Fruit fly (Drosophila melanogaster): ENCODE results near the gene CAH5.

The CAH5 gene

DNA sequence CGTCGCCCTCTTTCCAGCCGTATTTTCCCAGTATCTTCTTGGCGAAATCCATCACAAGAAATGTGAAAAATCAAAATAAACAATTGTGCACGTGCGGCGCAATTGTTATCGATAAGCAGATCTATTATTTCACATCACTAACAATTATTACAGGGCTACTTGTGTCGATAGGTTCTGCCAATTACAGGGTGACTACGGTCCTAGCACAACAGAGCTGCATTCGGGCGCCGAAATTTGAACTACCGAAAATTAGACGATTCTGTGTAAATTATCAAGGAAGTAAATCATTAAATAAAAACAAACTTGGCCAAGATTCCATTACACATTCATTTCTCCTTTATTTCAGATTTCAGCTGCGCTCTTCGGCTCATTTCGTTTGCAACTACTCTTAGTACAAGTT lies 46.6 kb upstream of the CAH5 start, which contains the start of gene CG15561 (continued):
- TF ChIP-seq rib (GFP tag; IDR thresholded peaks at IDR 0.05) (no peak), Ada2b (GFP tag; IDR thresholded peaks at IDR 0.05) (no peak), kah (GFP tag; optimal IDR thresholded peaks at IDR 0.05) (peak; percentile 14), Hsf (GFP tag; optimal IDR thresholded peaks at IDR 0.05) (peak; percentile 30), CG10147 (GFP tag; optimal IDR thresholded peaks at IDR 0.05) (peak; percentile 9), croc (GFP tag; conservative IDR thresholded peaks at IDR 0.05) (no peak; the same call in 2 of the 3 replicates), gfzf (GFP tag; optimal IDR thresholded peaks at IDR 0.05) (peak; percentile 42), CG12659 (GFP tag; optimal IDR thresholded peaks at IDR 0.05) (peak; percentile 61), salm (tag; optimal IDR thresholded peaks at IDR 0.05) (peak; percentile 35), ato (GFP tag; IDR thresholded peaks at IDR 0.05; ENCODE audit: partially characterized antibody) (no peak), CG16813 (GFP tag; IDR thresholded peaks at IDR 0.05; ENCODE audit: partially characterized antibody) (no peak), CG6854 (GFP tag; optimal IDR thresholded peaks at IDR 0.05) (no peak), Chrac-16 (GFP tag; optimal IDR thresholded peaks at IDR 0.05) (no peak), dati (GFP tag; IDR thresholded peaks at IDR 0.05) (no peak), CG12769 (tag; optimal IDR thresholded peaks at IDR 0.05) (no peak), Dbx (GFP tag; IDR thresholded peaks at IDR 0.05) (no peak), CG9727 (GFP tag; optimal IDR thresholded peaks at IDR 0.05) (peak; percentile 37), ems (GFP tag; optimal IDR thresholded peaks at IDR 0.05) (peak; percentile 18), exex (tag; optimal IDR thresholded peaks at IDR 0.05) (no peak), Nf-YC (tag; optimal IDR thresholded peaks at IDR 0.05) (no peak), CG14860 (GFP tag; IDR thresholded peaks at IDR 0.05; ENCODE audit: partially characterized antibody) (no peak), Six4 (GFP tag; optimal IDR thresholded peaks at IDR 0.05) (no peak), jing (GFP tag; optimal IDR thresholded peaks at IDR 0.05) (no peak), CG2889 (GFP tag; IDR thresholded peaks at IDR 0.05) (no peak), TFAM (GFP tag; optimal IDR thresholded peaks at IDR 0.05) (no peak), CG15696 (tag; optimal IDR thresholded peaks at IDR 0.05) (peak; percentile 52), B-H1 (GFP tag; IDR thresholded peaks at IDR 0.05) (no peak), fu2 (GFP tag; optimal IDR thresholded peaks at IDR 0.05) (no peak), pzg (GFP tag; optimal IDR thresholded peaks at IDR 0.05) (peak; percentile 96), vnd (GFP tag; IDR thresholded peaks at IDR 0.05; ENCODE audit: partially characterized antibody) (no peak), CG7372 (GFP tag; IDR thresholded peaks at IDR 0.05) (no peak), Camta (GFP tag; optimal IDR thresholded peaks at IDR 0.05) (peak; percentile 54), CG3995 (GFP tag; optimal IDR thresholded peaks at IDR 0.05) (no peak), CG7745 (tag; optimal IDR thresholded peaks at IDR 0.05) (no peak), btn (GFP tag; optimal IDR thresholded peaks at IDR 0.05) (peak; percentile 50), HLH4C (GFP tag; IDR thresholded peaks at IDR 0.05; ENCODE audit: partially characterized antibody) (no peak), CG2199 (GFP tag; IDR thresholded peaks at IDR 0.05) (no peak), chm (GFP tag; IDR thresholded peaks at IDR 0.05) (no peak), ab (GFP tag; optimal IDR thresholded peaks at IDR 0.05) (no peak), hbn (GFP tag; IDR thresholded peaks at IDR 0.05; ENCODE audit: partially characterized antibody) (no peak), CG11398 (GFP tag; optimal IDR thresholded peaks at IDR 0.05) (no peak), NK7.1 (GFP tag; optimal IDR thresholded peaks at IDR 0.05) (peak; percentile 21), CG33213 (GFP tag; optimal IDR thresholded peaks at IDR 0.05) (peak; percentile 75), CG17186 (GFP tag; optimal IDR thresholded peaks at IDR 0.05) (peak; percentile 98), Aef1 (GFP tag; IDR thresholded peaks at IDR 0.05) (no peak), Dad (GFP tag; optimal IDR thresholded peaks at IDR 0.05) (peak; percentile 55), CG15269 (tag; optimal IDR thresholded peaks at IDR 0.05) (no peak), chinmo (GFP tag; IDR thresholded peaks at IDR 0.05; ENCODE audit: partially characterized antibody) (no peak), CG4820 (GFP tag; optimal IDR thresholded peaks at IDR 0.05) (no peak), CG18011 (GFP tag; optimal IDR thresholded peaks at IDR 0.05) (peak; percentile 0), shn (GFP tag; optimal IDR thresholded peaks at IDR 0.05) (no peak)
